Fruit fly (Drosophila melanogaster) whole organism, embryonic: Measurements from ENCODE around the gene T48.

ENCODE experiments used
- ATbp ChIP-seq: fragments of 200-800 bp; sonication (Bioruptor generic); optimal IDR thresholded peaks from 2 replicates; lab custom pipeline; 2017; ENCODE audit warnings: missing biosample characterization, mild to moderate bottlenecking, missing genetic modification characterization, missing genetic modification reagents
- Antp ChIP-seq: fragments of 200-800 bp; sonication (Bioruptor generic); optimal IDR thresholded peaks from 3 replicates; lab custom pipeline; 2016; ENCODE audit warnings: missing biosample characterization, missing genetic modification characterization
- Atf-2 ChIP-seq: fragments of 200-800 bp; sonication (Bioruptor generic); optimal IDR thresholded peaks from 2 replicates; lab custom pipeline; 2016; ENCODE audit warnings: missing biosample characterization, missing genetic modification characterization
- CG10654 ChIP-seq: fragments of 200-800 bp; sonication (Bioruptor generic); optimal IDR thresholded peaks from 2 replicates; lab custom pipeline; 2016; ENCODE audit warnings: missing biosample characterization, missing genetic modification characterization
- CG12219 ChIP-seq: fragments of 200-800 bp; sonication (Bioruptor generic); optimal IDR thresholded peaks from 3 replicates; lab custom pipeline; 2018; ENCODE audit warnings: missing biosample characterization, mild to moderate bottlenecking, missing genetic modification characterization
- CG12659 ChIP-seq: fragments of 200-800 bp; sonication (Bioruptor generic); optimal IDR thresholded peaks from 3 replicates; lab custom pipeline; 2017; ENCODE audit warnings: mild to moderate bottlenecking, missing biosample characterization, missing genetic modification reagents, missing genetic modification characterization
- CG12769 ChIP-seq: fragments of 200-800 bp; sonication (Bioruptor generic); optimal IDR thresholded peaks from 2 replicates; lab custom pipeline; 2019; ENCODE audit warnings: missing biosample characterization, mild to moderate bottlenecking, missing genetic modification characterization, moderate library complexity
- CG13624 ChIP-seq: fragments of 200-800 bp; sonication (Bioruptor generic); optimal IDR thresholded peaks from 2 replicates; lab custom pipeline; 2016; ENCODE audit warnings: missing biosample characterization, missing genetic modification characterization
- CG14860 ChIP-seq: fragments of 200-800 bp; sonication (Bioruptor generic); IDR thresholded peaks from 3 replicates; pipeline ENCODE4 v1.3.6; 2022; ENCODE audit warnings: missing biosample characterization, missing genetic modification characterization; ENCODE audit not compliant: partially characterized antibody
- CG1529 ChIP-seq: fragments of 200-800 bp; sonication (Bioruptor generic); optimal IDR thresholded peaks from 3 replicates; lab custom pipeline; 2018; ENCODE audit warnings: missing biosample characterization, missing genetic modification characterization
- CG18764 ChIP-seq: fragments of 200-800 bp; sonication (Bioruptor generic); optimal IDR thresholded peaks from 3 replicates; lab custom pipeline; 2016; ENCODE audit warnings: missing biosample characterization, missing genetic modification characterization
- CG33557 ChIP-seq: fragments of 200-800 bp; sonication (Bioruptor generic); optimal IDR thresholded peaks from 2 replicates; lab custom pipeline; 2019; ENCODE audit warnings: missing biosample characterization, mild to moderate bottlenecking, missing genetic modification characterization, moderate library complexity
- CG4424 ChIP-seq: fragments of 200-800 bp; sonication (Bioruptor generic); optimal IDR thresholded peaks from 3 replicates; lab custom pipeline; 2016; ENCODE audit warnings: missing biosample characterization, missing genetic modification characterization
- CG8089 ChIP-seq: fragments of 200-800 bp; sonication (Bioruptor generic); optimal IDR thresholded peaks from 3 replicates; lab custom pipeline; 2016; ENCODE audit warnings: missing biosample characterization, missing genetic modification characterization
- CHES-1-like ChIP-seq: fragments of 200-800 bp; sonication (Bioruptor generic); optimal IDR thresholded peaks from 2 replicates; lab custom pipeline; 2016; ENCODE audit warnings: missing biosample characterization, missing genetic modification characterization
- CrebB ChIP-seq: fragments of 200-800 bp; sonication (Bioruptor generic); optimal IDR thresholded peaks from 3 replicates; lab custom pipeline; 2018; ENCODE audit warnings: missing biosample characterization, mild to moderate bottlenecking, missing genetic modification characterization
- Dbx ChIP-seq: fragments of 200-800 bp; sonication (Bioruptor generic); IDR thresholded peaks from 3 replicates; pipeline ENCODE4 v1.3.6; 2022; ENCODE audit warnings: missing biosample characterization, missing genetic modification characterization
- Doc2 ChIP-seq: fragments of 200-800 bp; sonication (Bioruptor generic); IDR thresholded peaks from 2 replicates; pipeline ENCODE4 v1.3.6; 2022; ENCODE audit warnings: missing biosample characterization, missing genetic modification characterization
- H15 ChIP-seq: fragments of 200-800 bp; sonication (Bioruptor generic); IDR thresholded peaks from 3 replicates; pipeline ENCODE4 v1.3.6; 2022; ENCODE audit warnings: missing biosample characterization, missing genetic modification characterization
- HHEX ChIP-seq: fragments of 200-800 bp; sonication (Bioruptor generic); optimal IDR thresholded peaks from 3 replicates; lab custom pipeline; 2017; ENCODE audit warnings: missing biosample characterization, mild to moderate bottlenecking, missing genetic modification characterization, missing genetic modification reagents
- HLH3B ChIP-seq: fragments of 200-800 bp; sonication (Bioruptor generic); IDR thresholded peaks from 2 replicates; pipeline ENCODE4 v1.3.6; 2022; ENCODE audit warnings: missing biosample characterization, missing genetic modification characterization
- HLH4C ChIP-seq: fragments of 200-800 bp; sonication (Bioruptor generic); IDR thresholded peaks from 3 replicates; pipeline ENCODE4 v1.3.6; 2022; ENCODE audit warnings: missing biosample characterization, missing genetic modification characterization; ENCODE audit not compliant: partially characterized antibody
- Hey ChIP-seq: fragments of 200-800 bp; sonication (Bioruptor generic); optimal IDR thresholded peaks from 3 replicates; lab custom pipeline; 2018; ENCODE audit warnings: missing biosample characterization, mild to moderate bottlenecking, missing genetic modification characterization
- Hmx ChIP-seq: fragments of 200-800 bp; sonication (Bioruptor generic); optimal IDR thresholded peaks from 2 replicates; lab custom pipeline; 2016; ENCODE audit warnings: missing biosample characterization, missing genetic modification characterization
- Lim3 ChIP-seq: fragments of 200-800 bp; sonication (Bioruptor generic); IDR thresholded peaks from 2 replicates; pipeline ENCODE4 v1.3.6; 2022; ENCODE audit warnings: missing biosample characterization, missing genetic modification characterization
- Meics ChIP-seq: fragments of 200-800 bp; sonication (Bioruptor generic); optimal IDR thresholded peaks from 2 replicates; lab custom pipeline; 2017; ENCODE audit warnings: missing biosample characterization, mild to moderate bottlenecking, missing genetic modification characterization
- NfI ChIP-seq: fragments of 200-800 bp; sonication (Bioruptor generic); optimal IDR thresholded peaks from 3 replicates; lab custom pipeline; 2018; ENCODE audit warnings: missing biosample characterization, mild to moderate bottlenecking, missing genetic modification characterization, moderate library complexity
- Vsx1 ChIP-seq: fragments of 200-800 bp; sonication (Bioruptor generic); optimal IDR thresholded peaks from 2 replicates; lab custom pipeline; 2017; ENCODE audit warnings: missing biosample characterization, mild to moderate bottlenecking, missing genetic modification characterization, missing genetic modification reagents
- ab ChIP-seq: fragments of 200-800 bp; sonication (Bioruptor generic); optimal IDR thresholded peaks from 2 replicates; lab custom pipeline; 2016; ENCODE audit warnings: missing biosample characterization, missing genetic modification characterization
- amos ChIP-seq: fragments of 200-800 bp; sonication (Bioruptor generic); IDR thresholded peaks from 2 replicates; pipeline ENCODE4 v1.3.6; 2022; ENCODE audit warnings: missing biosample characterization, missing genetic modification characterization; ENCODE audit not compliant: partially characterized antibody
- bsh ChIP-seq, 2 experiments: fragments of 200-800 bp; sonication (Bioruptor generic); optimal IDR thresholded peaks; 2 replicates each; lab custom pipeline; 2017 to 2018; ENCODE audit warnings: mild to moderate bottlenecking in 2 of 2, missing biosample characterization in 2 of 2, missing genetic modification characterization in 2 of 2, moderate library complexity in 1 of 2
- caup ChIP-seq: fragments of 200-800 bp; sonication (Bioruptor generic); optimal IDR thresholded peaks from 3 replicates; lab custom pipeline; 2017; ENCODE audit warnings: missing biosample characterization, mild to moderate bottlenecking, missing genetic modification characterization, moderate library complexity; ENCODE audit not compliant: severe bottlenecking
- crc ChIP-seq: fragments of 200-800 bp; sonication (Bioruptor generic); optimal IDR thresholded peaks from 2 replicates; lab custom pipeline; 2016; ENCODE audit warnings: missing biosample characterization, missing genetic modification characterization
- da ChIP-seq: fragments of 200-800 bp; sonication (Bioruptor generic); optimal IDR thresholded peaks from 2 replicates; lab custom pipeline; 2016; ENCODE audit warnings: missing biosample characterization, missing genetic modification characterization
- esg ChIP-seq: fragments of 200-800 bp; sonication (Bioruptor generic); conservative IDR thresholded peaks from 2 replicates; pipeline ENCODE4 v1.3.6; 2022; ENCODE audit warnings: missing biosample characterization, missing genetic modification characterization
- fu2 ChIP-seq: fragments of 200-800 bp; sonication (Bioruptor generic); optimal IDR thresholded peaks from 2 replicates; lab custom pipeline; 2016; ENCODE audit warnings: missing biosample characterization, missing genetic modification characterization
- jumu ChIP-seq: fragments of 200-800 bp; sonication (Bioruptor generic); optimal IDR thresholded peaks from 3 replicates; lab custom pipeline; 2016; ENCODE audit warnings: missing biosample characterization, missing genetic modification characterization
- klu ChIP-seq: fragments of 200-800 bp; sonication (Bioruptor generic); IDR thresholded peaks from 2 replicates; pipeline ENCODE4 v1.3.6; 2022; ENCODE audit warnings: missing biosample characterization, missing genetic modification characterization
- lola ChIP-seq, 3 experiments: fragments of >200 bp in 2 of 3; fragments of 200-800 bp in 1 of 3; sonication (Bioruptor generic) in 1 of 3; optimal IDR thresholded peaks; 2 replicates each; lab custom pipeline; 2017 to 2019; ENCODE audit warnings: missing biosample characterization in 3 of 3, missing genetic modification characterization in 3 of 3, mild to moderate bottlenecking in 1 of 3, moderate library complexity in 1 of 3
- mld ChIP-seq: fragments of 200-800 bp; sonication (Bioruptor generic); IDR thresholded peaks from 3 replicates; pipeline ENCODE4 v1.3.6; 2022; ENCODE audit warnings: missing biosample characterization, missing genetic modification characterization; ENCODE audit not compliant: partially characterized antibody
- odd ChIP-seq: fragments of 200-800 bp; sonication (Bioruptor generic); optimal IDR thresholded peaks from 2 replicates; lab custom pipeline; 2017; ENCODE audit warnings: missing biosample characterization, mild to moderate bottlenecking, missing genetic modification characterization
- onecut ChIP-seq: fragments of 200-800 bp; sonication (Bioruptor generic); IDR thresholded peaks from 2 replicates; pipeline ENCODE4 v1.3.6; 2022; ENCODE audit warnings: missing biosample characterization, missing genetic modification characterization
- pzg ChIP-seq: fragments of 200-800 bp; sonication (Bioruptor generic); optimal IDR thresholded peaks from 3 replicates; lab custom pipeline; 2018; ENCODE audit warnings: missing biosample characterization, mild to moderate bottlenecking, missing genetic modification characterization, moderate library complexity
- schlank ChIP-seq: fragments of 200-800 bp; sonication (Bioruptor generic); optimal IDR thresholded peaks from 2 replicates; lab custom pipeline; 2018; ENCODE audit warnings: missing biosample characterization, mild to moderate bottlenecking, missing genetic modification characterization
- scrt ChIP-seq: fragments of 200-800 bp; sonication (Bioruptor generic); optimal IDR thresholded peaks from 2 replicates; lab custom pipeline; 2018; ENCODE audit warnings: missing biosample characterization, mild to moderate bottlenecking, missing genetic modification characterization, moderate library complexity
- sna ChIP-seq: fragments of 200-800 bp; sonication (Bioruptor generic); IDR thresholded peaks from 2 replicates; pipeline ENCODE4 v1.3.6; 2022; ENCODE audit warnings: missing biosample characterization, missing genetic modification characterization; ENCODE audit not compliant: partially characterized antibody
- unpg ChIP-seq: fragments of 200-800 bp; sonication (Bioruptor generic); optimal IDR thresholded peaks from 3 replicates; lab custom pipeline; 2018; ENCODE audit warnings: missing biosample characterization, mild to moderate bottlenecking, missing genetic modification characterization, moderate library complexity
- vnd ChIP-seq: fragments of 200-800 bp; sonication (Bioruptor generic); IDR thresholded peaks from 3 replicates; pipeline ENCODE4 v1.3.6; 2022; ENCODE audit warnings: missing biosample characterization, missing genetic modification characterization; ENCODE audit not compliant: partially characterized antibody
- zen ChIP-seq: fragments of 200-800 bp; sonication (Bioruptor generic); optimal IDR thresholded peaks from 3 replicates; lab custom pipeline; 2018; ENCODE audit warnings: missing biosample characterization, mild to moderate bottlenecking, missing genetic modification characterization, moderate library complexity
- zfh2 ChIP-seq: fragments of 200-800 bp; sonication (Bioruptor generic); optimal IDR thresholded peaks from 2 replicates; lab custom pipeline; 2016; ENCODE audit warnings: missing biosample characterization, missing genetic modification characterization

Gene T48

dm6 chr3R:26937423-26937822 is 55.9 kb downstream of the T48 start (continued):
- TF ChIP-seq HLH3B (GFP tag; lab: Robert Waterston, UW) (peak; percentile 19; the same call in 1 of the 2 replicates), fu2 (GFP tag; lab: Kevin White, UChicago) (no peak), CG12659 (GFP tag; lab: Kevin White, UChicago) (peak; percentile 52), H15 (GFP tag; lab: Robert Waterston, UW) (no peak), NfI (peak; percentile 39), CG12769 (tag; lab: Kevin White, UChicago) (peak; percentile 32), CG33557 (GFP tag; lab: Kevin White, UChicago) (no peak), Antp (GFP tag; lab: Kevin White, UChicago) (peak; percentile 15), ATbp (GFP tag; lab: Kevin White, UChicago) (peak; percentile 16), amos (GFP tag; lab: Robert Waterston, UW) (no peak), scrt (peak; percentile 22), CG14860 (no peak), Vsx1 (GFP tag; lab: Kevin White, UChicago) (no peak), esg (no peak; the same call in 1 of the 2 replicates), onecut (no peak), mld (GFP tag; lab: Robert Waterston, UW) (no peak), crc (GFP tag; lab: Kevin White, UChicago) (peak; percentile 16), CG10654 (GFP tag; lab: Kevin White, UChicago) (peak; percentile 51), Hey (tag; lab: Kevin White, UChicago) (no peak), odd (GFP tag; lab: Kevin White, UChicago) (peak; percentile 29), CG13624 (peak; percentile 35), Atf-2 (GFP tag; lab: Kevin White, UChicago) (peak; percentile 20), bsh (GFP tag; optimal IDR thresholded peaks at IDR 0.05; lab: Kevin White, UChicago) (peak in 1 of 2 experiments; percentile 36), Doc2 (GFP tag; lab: Robert Waterston, UW) (no peak), sna (GFP tag; lab: Robert Waterston, UW) (no peak), CG1529 (peak; percentile 27), CG12219 (GFP tag; lab: Kevin White, UChicago) (peak; percentile 56), pzg (no peak), Meics (peak; percentile 60), lola (GFP tag; optimal IDR thresholded peaks at IDR 0.05; lab: Kevin White, UChicago) (peak in 1 of 3 experiments; percentile 14), da (GFP tag; lab: Kevin White, UChicago) (no peak), HLH4C (GFP tag; lab: Robert Waterston, UW) (no peak), zen (tag; lab: Kevin White, UChicago) (no peak), vnd (GFP tag; lab: Robert Waterston, UW) (no peak), klu (no peak), CHES-1-like (GFP tag; lab: Kevin White, UChicago) (no peak), ab (GFP tag; lab: Kevin White, UChicago) (no peak), Lim3 (no peak), Dbx (no peak), CG18764 (GFP tag; lab: Kevin White, UChicago) (no peak), unpg (GFP tag; lab: Kevin White, UChicago) (peak; percentile 26), HHEX (peak; percentile 52), caup (GFP tag; lab: Kevin White, UChicago) (peak; percentile 35), jumu (GFP tag; lab: Kevin White, UChicago) (no peak), zfh2 (GFP tag; lab: Kevin White, UChicago) (peak; percentile 4), schlank (tag; lab: Kevin White, UChicago) (no peak), CG8089 (GFP tag; lab: Kevin White, UChicago) (peak; percentile 7), CG4424 (GFP tag; lab: Kevin White, UChicago) (peak; percentile 36), CrebB (tag; lab: Kevin White, UChicago) (no peak), Hmx (GFP tag; lab: Kevin White, UChicago) (no peak)
